Worm (Caenorhabditis elegans): ENCODE measurements around the gene F21D5.3.
"Not testable (repeated sequence)": the region's sequence is repeated elsewhere in the genome, so short reads cannot be mapped to it uniquely, and the experiment has no call there.

F21D5.3 gene

ce11 chrIV:8697436-8697835 is 33.2 kb upstream of the F21D5.3 start, which contains the start of gene ttll-11:
Gene ttll-11, plus strand, starts transcription at chrIV:8697736.
- TF ChIP-seq nhr-25 (tag; optimal IDR thresholded peaks at IDR 0.05; ENCODE audit: borderline replicate concordance, insufficient read depth) (no peak), jun-1 (tag; optimal IDR thresholded peaks at IDR 0.05) (no peak), arid-1 (GFP tag; conservative IDR thresholded peaks at IDR 0.05) (no peak), unc-62 (GFP tag; optimal IDR thresholded peaks at IDR 0.05 in 1 of 2) (peak in 1 of 2 experiments; percentile 21), unc-62 (tag; optimal IDR thresholded peaks at IDR 0.05) (no peak), nhr-11 (tag; optimal IDR thresholded peaks at IDR 0.05) (peak; percentile 15), mes-2 (tag; optimal IDR thresholded peaks at IDR 0.05; ENCODE audit: poor library complexity, severe bottlenecking) (no peak)

DNA sequence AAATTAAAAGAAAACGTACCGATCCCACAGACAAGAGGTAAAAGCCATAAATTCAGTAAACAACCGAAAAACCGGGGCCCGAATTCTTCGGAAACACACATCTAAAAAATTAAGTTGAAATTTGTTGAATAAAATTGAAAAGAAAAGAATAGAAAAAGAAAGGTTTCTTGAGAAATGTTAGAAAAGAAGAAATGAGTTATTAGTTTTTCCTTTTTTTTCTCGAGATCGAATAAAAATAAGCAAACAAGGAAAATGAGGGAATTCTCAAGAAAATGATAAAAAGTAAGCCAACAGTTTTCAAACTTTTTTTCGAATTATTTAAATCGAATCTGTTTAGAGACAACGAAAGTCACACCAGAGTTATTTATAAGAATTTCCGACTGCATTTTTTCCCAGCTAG is 25.1 kb upstream of the F21D5.3 start, which contains the start of gene H23L24.4:
Gene H23L24.4, minus strand, starts transcription at position 101 of the 400 bp plus-strand sequence.
- no peak for TF ChIP-seq ama-1 (optimal IDR thresholded peaks at IDR 0.05)
- TF ChIP-seq nhr-41 (GFP tag; IDR thresholded peaks at IDR 0.05): no peak
- no peak for TF ChIP-seq vab-7 (GFP tag; IDR thresholded peaks at IDR 0.05)
- TF ChIP-seq nhr-10 (tag; optimal IDR thresholded peaks at IDR 0.05): no peak
- peak; percentile 72 for TF ChIP-seq aha-1 (tag)

ce11 chrIV:8708046-8708445 is 22.6 kb upstream of the F21D5.3 start:
- TF ChIP-seq pha-4 (GFP tag; IDR thresholded peaks at IDR 0.05) (no peak), pha-4 (tag; optimal IDR thresholded peaks at IDR 0.05) (no peak), unc-62 (GFP tag; optimal IDR thresholded peaks at IDR 0.05 in 1 of 2) (peak in 1 of 2 experiments; percentile 93), unc-62 (tag; optimal IDR thresholded peaks at IDR 0.05) (no peak)

DNA sequence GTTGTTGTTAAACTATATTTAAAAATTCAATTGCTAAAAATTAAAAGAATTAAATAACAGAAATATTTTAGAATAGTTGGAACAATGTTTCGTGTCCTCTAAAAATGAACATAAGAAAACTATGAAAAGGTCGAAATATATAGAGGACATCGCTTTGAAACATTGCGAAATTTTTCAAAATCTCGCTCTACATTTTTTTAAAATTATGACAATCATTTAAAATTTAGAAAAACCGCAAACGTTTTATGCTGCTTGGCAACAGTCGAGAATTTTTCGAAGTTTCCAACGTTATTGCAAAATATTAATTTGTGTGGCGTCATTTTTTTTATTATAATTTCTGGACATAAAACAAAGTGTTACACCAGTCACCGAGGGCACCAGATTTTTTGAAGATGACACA is 15.6 kb upstream of the F21D5.3 start, which contains the start of the genes parg-2 and ipla-5:
Gene parg-2, minus strand, starts transcription at position 101 of the 400 bp plus-strand sequence.
Gene ipla-5, plus strand, starts transcription at position 216 of the 400 bp plus-strand sequence.
- not testable (repeated sequence) for TF ChIP-seq ama-1 (optimal IDR thresholded peaks at IDR 0.05); lin-39 (tag; optimal IDR thresholded peaks at IDR 0.05); mep-1 (tag; optimal IDR thresholded peaks at IDR 0.05)

ce11 chrIV:8718153-8718552 is 12.5 kb upstream of the F21D5.3 start, which contains the start of gene H23L24.1:
Gene H23L24.1, plus strand, starts transcription at chrIV:8718453.
- TF ChIP-seq nhr-102 (tag; optimal IDR thresholded peaks at IDR 0.05): no peak
- no peak for TF ChIP-seq F37D6.2 (tag; optimal IDR thresholded peaks at IDR 0.05)
- TF ChIP-seq nhr-41 (GFP tag; IDR thresholded peaks at IDR 0.05): no peak

DNA sequence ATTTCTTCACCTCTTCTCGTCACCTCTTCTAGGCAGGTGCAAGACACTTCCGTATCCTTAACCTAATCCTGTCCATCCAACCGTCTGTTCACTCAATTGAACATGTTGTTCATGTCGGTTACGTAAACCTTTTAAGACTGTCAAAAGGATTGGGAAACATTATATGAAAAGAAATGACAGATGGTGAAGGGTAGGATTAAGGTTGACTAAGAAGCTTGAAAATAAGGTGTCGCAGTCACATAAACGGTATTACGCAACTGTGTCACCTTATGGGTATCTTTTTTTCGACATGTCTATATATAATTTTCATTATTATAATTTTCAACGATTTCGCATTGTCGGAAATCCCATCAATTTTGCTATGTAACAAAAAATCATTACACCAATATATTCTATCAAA is 7.8 kb upstream of the F21D5.3 start:
- no peak for TF ChIP-seq ZK337.2 (GFP tag; IDR thresholded peaks at IDR 0.05)
- TF ChIP-seq dmd-6 (GFP tag; IDR thresholded peaks at IDR 0.05): no peak
- no peak for TF ChIP-seq R02D3.7 (tag; optimal IDR thresholded peaks at IDR 0.05)
- no peak for TF ChIP-seq unc-62 (GFP tag; optimal IDR thresholded peaks at IDR 0.05 in 1 of 2)
- no peak for TF ChIP-seq unc-62 (tag; optimal IDR thresholded peaks at IDR 0.05)

ce11 chrIV:8723720-8724119 is 6.9 kb upstream of the F21D5.3 start, which contains the start of gene F21D5.9:
Gene F21D5.9, plus strand, starts transcription at chrIV:8724020.
- TF ChIP-seq spr-3 (GFP tag; optimal IDR thresholded peaks at IDR 0.05) (no peak), mep-1 (tag; optimal IDR thresholded peaks at IDR 0.05) (no peak), T26A8.4 (GFP tag; IDR thresholded peaks at IDR 0.05) (no peak), nhr-41 (GFP tag; IDR thresholded peaks at IDR 0.05) (no peak), daf-16 (GFP tag; optimal IDR thresholded peaks at IDR 0.05) (no peak), daf-16 (tag; optimal IDR thresholded peaks at IDR 0.05) (no peak), nhr-76 (tag; optimal IDR thresholded peaks at IDR 0.05) (no peak)

- TF ChIP-seq nhr-48 (tag; optimal IDR thresholded peaks at IDR 0.05): no peak
- no peak for TF ChIP-seq ztf-11 (tag; optimal IDR thresholded peaks at IDR 0.05)
- no peak for TF ChIP-seq ceh-32 (tag; optimal IDR thresholded peaks at IDR 0.05; ENCODE audit: poor library complexity)
- TF ChIP-seq nhr-42 (GFP tag; IDR thresholded peaks at IDR 0.05): no peak
- TF ChIP-seq nhr-28 (tag; optimal IDR thresholded peaks at IDR 0.05): no peak
- TF ChIP-seq nhr-11 (tag; optimal IDR thresholded peaks at IDR 0.05): no peak
- TF ChIP-seq gei-8 (GFP tag; optimal IDR thresholded peaks at IDR 0.05): no peak
- no peak for TF ChIP-seq snpc-1.2 (GFP tag; IDR thresholded peaks at IDR 0.05)
- no peak for TF ChIP-seq unc-62 (GFP tag; optimal IDR thresholded peaks at IDR 0.05 in 1 of 2)
- TF ChIP-seq unc-62 (tag; optimal IDR thresholded peaks at IDR 0.05): no peak
- no peak for TF ChIP-seq dmd-8 (GFP tag; IDR thresholded peaks at IDR 0.05)
These were observed 5.7 kb upstream of the F21D5.3 start for ce11 chrIV:8724907-8725306.

Data from whole organism, L4 larva.